ENCODE assay signal across 1 fruit fly cellular context in genomic region chr3L:20923030-20923591, dm6.
TF ChIP-seq lines count a peak whose summit lies in the region.

No protein-coding gene starts in this region.

TF ChIP-seq in whole organism, embryonic, 481 proteins besides CTCF, POLR2A, EP300 and RAD21 (continued from another document):
- TF ChIP-seq gfzf (GFP tag; optimal IDR thresholded peaks at IDR 0.05; lab: Kevin White, UChicago): no peak
- TF ChIP-seq Gsc (GFP tag; IDR thresholded peaks at IDR 0.05; lab: Robert Waterston, UW): no peak
- TF ChIP-seq Nf-YB (GFP tag; optimal IDR thresholded peaks at IDR 0.05; lab: Kevin White, UChicago): no peak
- peak; percentile 57 for TF ChIP-seq CG11504 (tag; optimal IDR thresholded peaks at IDR 0.05; lab: Kevin White, UChicago)
- peak; percentile 14 for TF ChIP-seq tio (GFP tag; optimal IDR thresholded peaks at IDR 0.05; lab: Kevin White, UChicago)
- no peak for TF ChIP-seq CG17568 (GFP tag; optimal IDR thresholded peaks at IDR 0.05; lab: Kevin White, UChicago)
- TF ChIP-seq Gug (GFP tag; IDR thresholded peaks at IDR 0.05; lab: Robert Waterston, UW): 0 out of 4 replicates have a peak, but pooled peaks have one; percentile 25
- no peak for TF ChIP-seq CG34422 (GFP tag; IDR thresholded peaks at IDR 0.05; lab: Robert Waterston, UW)
- TF ChIP-seq D (optimal IDR thresholded peaks at IDR 0.05; lab: Kevin White, UChicago): no peak
- TF ChIP-seq D (GFP tag; optimal IDR thresholded peaks at IDR 0.05; lab: Kevin White, UChicago): peak; percentile 56
- no peak for TF ChIP-seq emc (GFP tag; optimal IDR thresholded peaks at IDR 0.05; lab: Kevin White, UChicago)
- no peak for TF ChIP-seq shn (GFP tag; optimal IDR thresholded peaks at IDR 0.05; lab: Kevin White, UChicago)
- TF ChIP-seq btn (GFP tag; optimal IDR thresholded peaks at IDR 0.05; lab: Kevin White, UChicago): peak; percentile 34
- peak; percentile 10 for TF ChIP-seq ind (GFP tag; optimal IDR thresholded peaks at IDR 0.05; lab: Kevin White, UChicago)
- TF ChIP-seq Fer2 (tag; optimal IDR thresholded peaks at IDR 0.05; lab: Kevin White, UChicago): no peak
- no peak for TF ChIP-seq Stat92E (GFP tag; optimal IDR thresholded peaks at IDR 0.05; lab: Kevin White, UChicago)
- peak; percentile 49 for TF ChIP-seq ATbp (GFP tag; optimal IDR thresholded peaks at IDR 0.05; lab: Kevin White, UChicago)
- peak; percentile 45 for TF ChIP-seq CG2678 (tag; optimal IDR thresholded peaks at IDR 0.05; lab: Kevin White, UChicago)
- peak; percentile 47 for TF ChIP-seq zen (tag; optimal IDR thresholded peaks at IDR 0.05; lab: Kevin White, UChicago)
- TF ChIP-seq Adf1 (GFP tag; IDR thresholded peaks at IDR 0.05; lab: Robert Waterston, UW): no peak
- TF ChIP-seq Elba2 (GFP tag; optimal IDR thresholded peaks at IDR 0.05; lab: Kevin White, UChicago): no peak
- peak; percentile 15 for TF ChIP-seq CG30403 (GFP tag; optimal IDR thresholded peaks at IDR 0.05; lab: Kevin White, UChicago)
- TF ChIP-seq C15 (GFP tag; IDR thresholded peaks at IDR 0.05; lab: Robert Waterston, UW): no peak
- TF ChIP-seq gro (GFP tag; optimal IDR thresholded peaks at IDR 0.05; lab: Kevin White, UChicago): no peak
- peak; percentile 6 for TF ChIP-seq CG16863 (GFP tag; optimal IDR thresholded peaks at IDR 0.05; lab: Kevin White, UChicago)
- TF ChIP-seq ara (GFP tag; IDR thresholded peaks at IDR 0.05; lab: Robert Waterston, UW): peak; percentile 65; the same call in 1 of the 2 replicates
- TF ChIP-seq MBD-R2 (GFP tag; IDR thresholded peaks at IDR 0.05; lab: Robert Waterston, UW): no peak
- no peak for TF ChIP-seq CG6791 (GFP tag; IDR thresholded peaks at IDR 0.05; lab: Robert Waterston, UW; ENCODE audit: partially characterized antibody)
- TF ChIP-seq crp (GFP tag; optimal IDR thresholded peaks at IDR 0.05; lab: Kevin White, UChicago): no peak
- no peak for TF ChIP-seq p53 (GFP tag; optimal IDR thresholded peaks at IDR 0.05; lab: Kevin White, UChicago)
- TF ChIP-seq wek (GFP tag; optimal IDR thresholded peaks at IDR 0.05; lab: Kevin White, UChicago): no peak
- TF ChIP-seq Dbx (GFP tag; IDR thresholded peaks at IDR 0.05; lab: Robert Waterston, UW): no peak
- no peak for TF ChIP-seq CG13624 (GFP tag; optimal IDR thresholded peaks at IDR 0.05; lab: Kevin White, UChicago)
- no peak for TF ChIP-seq rib (GFP tag; IDR thresholded peaks at IDR 0.05; lab: Robert Waterston, UW)
- TF ChIP-seq CG10267 (tag; optimal IDR thresholded peaks at IDR 0.05; lab: Kevin White, UChicago): peak; percentile 58
- no peak for TF ChIP-seq chm (GFP tag; IDR thresholded peaks at IDR 0.05; lab: Robert Waterston, UW)
- no peak for TF ChIP-seq Ravus (GFP tag; IDR thresholded peaks at IDR 0.05; lab: Robert Waterston, UW)
- peak; percentile 73 for TF ChIP-seq CG10979 (tag; optimal IDR thresholded peaks at IDR 0.05; lab: Kevin White, UChicago)
- TF ChIP-seq CG12769 (tag; optimal IDR thresholded peaks at IDR 0.05; lab: Kevin White, UChicago): no peak
- TF ChIP-seq exex (tag; optimal IDR thresholded peaks at IDR 0.05; lab: Kevin White, UChicago): no peak
- TF ChIP-seq CG12299 (tag; optimal IDR thresholded peaks at IDR 0.05; lab: Kevin White, UChicago): no peak
- no peak for TF ChIP-seq crol (GFP tag; IDR thresholded peaks at IDR 0.05; lab: Robert Waterston, UW)
- no peak for TF ChIP-seq CG7928 (GFP tag; optimal IDR thresholded peaks at IDR 0.05; lab: Kevin White, UChicago)
- TF ChIP-seq twi (tag; optimal IDR thresholded peaks at IDR 0.05; lab: Kevin White, UChicago): no peak
- TF ChIP-seq NK7.1 (GFP tag; optimal IDR thresholded peaks at IDR 0.05; lab: Kevin White, UChicago): no peak
- no peak for TF ChIP-seq salm (tag; optimal IDR thresholded peaks at IDR 0.05; lab: Kevin White, UChicago)
- peak; percentile 38 for TF ChIP-seq CoRest (tag; optimal IDR thresholded peaks at IDR 0.05; lab: Kevin White, UChicago)
- no peak for TF ChIP-seq CG16779 (GFP tag; IDR thresholded peaks at IDR 0.05; lab: Robert Waterston, UW)
- 0 out of 2 replicates have a peak, but pooled peaks have one; percentile 26 for TF ChIP-seq Awh (GFP tag; IDR thresholded peaks at IDR 0.05; lab: Robert Waterston, UW)
- TF ChIP-seq tll (GFP tag; optimal IDR thresholded peaks at IDR 0.05; lab: Kevin White, UChicago): no peak
- TF ChIP-seq B-H1 (GFP tag; IDR thresholded peaks at IDR 0.05; lab: Robert Waterston, UW): peak; percentile 22; the same call in 1 of the 3 replicates
- no peak for TF ChIP-seq CG10274 (GFP tag; optimal IDR thresholded peaks at IDR 0.05; lab: Kevin White, UChicago)
- TF ChIP-seq Rfx (GFP tag; IDR thresholded peaks at IDR 0.05; lab: Robert Waterston, UW): no peak
- TF ChIP-seq Vsx1 (GFP tag; optimal IDR thresholded peaks at IDR 0.05; lab: Kevin White, UChicago): no peak
- no peak for TF ChIP-seq slbo (GFP tag; IDR thresholded peaks at IDR 0.05; lab: Robert Waterston, UW)
- TF ChIP-seq CG31224 (GFP tag; IDR thresholded peaks at IDR 0.05; lab: Robert Waterston, UW): no peak
- TF ChIP-seq bcd (GFP tag; optimal IDR thresholded peaks at IDR 0.05; lab: Kevin White, UChicago): peak; percentile 11
- TF ChIP-seq Ada2b (GFP tag; IDR thresholded peaks at IDR 0.05; lab: Robert Waterston, UW): 0 out of 2 replicates have a peak, but pooled peaks have one; percentile 13
- TF ChIP-seq tgo (GFP tag; IDR thresholded peaks at IDR 0.05; lab: Robert Waterston, UW): no peak
- no peak for TF ChIP-seq bowl (GFP tag; IDR thresholded peaks at IDR 0.05; lab: Robert Waterston, UW)
- no peak for TF ChIP-seq ERR (GFP tag; optimal IDR thresholded peaks at IDR 0.05; lab: Kevin White, UChicago)
- TF ChIP-seq pros (GFP tag; optimal IDR thresholded peaks at IDR 0.05; lab: Kevin White, UChicago): no peak
- TF ChIP-seq CG9932 (GFP tag; IDR thresholded peaks at IDR 0.05; lab: Robert Waterston, UW): no peak
- TF ChIP-seq Fer1 (GFP tag; optimal IDR thresholded peaks at IDR 0.05; lab: Kevin White, UChicago): no peak
- peak; percentile 23; the same call in 1 of the 2 replicates for TF ChIP-seq CG8765 (GFP tag; IDR thresholded peaks at IDR 0.05; lab: Robert Waterston, UW)
- TF ChIP-seq Mrtf (GFP tag; IDR thresholded peaks at IDR 0.05; lab: Robert Waterston, UW): no peak
- no peak for TF ChIP-seq CG6683 (GFP tag; optimal IDR thresholded peaks at IDR 0.05; lab: Kevin White, UChicago)
- TF ChIP-seq CG10431 (GFP tag; optimal IDR thresholded peaks at IDR 0.05; lab: Kevin White, UChicago): no peak
- peak; percentile 41 for TF ChIP-seq CG9609 (GFP tag; optimal IDR thresholded peaks at IDR 0.05; lab: Kevin White, UChicago)
- TF ChIP-seq CG11695 (GFP tag; IDR thresholded peaks at IDR 0.05; lab: Robert Waterston, UW): peak; percentile 43; the same call in 1 of the 3 replicates
- TF ChIP-seq CG1233 (GFP tag; optimal IDR thresholded peaks at IDR 0.05; lab: Kevin White, UChicago): no peak
- TF ChIP-seq CG31365 (tag; optimal IDR thresholded peaks at IDR 0.05; lab: Kevin White, UChicago): no peak
- peak; percentile 64 for TF ChIP-seq fd96Cb (tag; optimal IDR thresholded peaks at IDR 0.05; lab: Kevin White, UChicago)
- no peak for TF ChIP-seq tna (GFP tag; IDR thresholded peaks at IDR 0.05; lab: Robert Waterston, UW; ENCODE audit: partially characterized antibody)
- peak; percentile 61 for TF ChIP-seq D19A (tag; optimal IDR thresholded peaks at IDR 0.05; lab: Kevin White, UChicago)
- TF ChIP-seq CG6854 (GFP tag; optimal IDR thresholded peaks at IDR 0.05; lab: Kevin White, UChicago): no peak
- no peak for TF ChIP-seq da (GFP tag; optimal IDR thresholded peaks at IDR 0.05; lab: Kevin White, UChicago)
- peak; percentile 38 for TF ChIP-seq CG1529 (GFP tag; optimal IDR thresholded peaks at IDR 0.05; lab: Kevin White, UChicago)
- TF ChIP-seq CG9817 (tag; optimal IDR thresholded peaks at IDR 0.05; lab: Kevin White, UChicago): no peak
- no peak for TF ChIP-seq CG9437 (GFP tag; optimal IDR thresholded peaks at IDR 0.05; lab: Kevin White, UChicago)
- no peak for TF ChIP-seq HLH4C (GFP tag; IDR thresholded peaks at IDR 0.05; lab: Robert Waterston, UW; ENCODE audit: partially characterized antibody)
- TF ChIP-seq CG34376 (GFP tag; optimal IDR thresholded peaks at IDR 0.05; lab: Kevin White, UChicago): no peak
- no peak for TF ChIP-seq scrt (GFP tag; optimal IDR thresholded peaks at IDR 0.05; lab: Kevin White, UChicago)
- TF ChIP-seq tup (GFP tag; optimal IDR thresholded peaks at IDR 0.05; lab: Kevin White, UChicago): no peak
- no peak for TF ChIP-seq CG4854 (GFP tag; optimal IDR thresholded peaks at IDR 0.05; lab: Kevin White, UChicago)
- peak; percentile 15 for TF ChIP-seq CG8359 (GFP tag; optimal IDR thresholded peaks at IDR 0.05; lab: Kevin White, UChicago; ENCODE audit: borderline replicate concordance)
- no peak for TF ChIP-seq prd (optimal IDR thresholded peaks at IDR 0.05; lab: Kevin White, UChicago)
- peak; percentile 78 for TF ChIP-seq prd (GFP tag; IDR thresholded peaks at IDR 0.05; lab: Robert Waterston, UW)
- no peak for TF ChIP-seq gsb (GFP tag; IDR thresholded peaks at IDR 0.05; lab: Robert Waterston, UW)
- no peak for TF ChIP-seq CG14050 (GFP tag; IDR thresholded peaks at IDR 0.05; lab: Robert Waterston, UW)
- TF ChIP-seq insv (GFP tag; optimal IDR thresholded peaks at IDR 0.05; lab: Kevin White, UChicago): no peak
- no peak for TF ChIP-seq mld (GFP tag; IDR thresholded peaks at IDR 0.05; lab: Robert Waterston, UW; ENCODE audit: partially characterized antibody)
- TF ChIP-seq Hr3 (GFP tag; optimal IDR thresholded peaks at IDR 0.05; lab: Kevin White, UChicago): peak; percentile 34
- TF ChIP-seq CG30431 (GFP tag; optimal IDR thresholded peaks at IDR 0.05; lab: Kevin White, UChicago): peak; percentile 53
- TF ChIP-seq Neu2 (GFP tag; optimal IDR thresholded peaks at IDR 0.05; lab: Kevin White, UChicago; ENCODE audit: borderline replicate concordance): no peak
- peak; percentile 81 for TF ChIP-seq Xrp1 (GFP tag; IDR thresholded peaks at IDR 0.05; lab: Robert Waterston, UW)
- TF ChIP-seq CG3847 (GFP tag; IDR thresholded peaks at IDR 0.05; lab: Robert Waterston, UW): no peak
- no peak for TF ChIP-seq Fer3 (tag; optimal IDR thresholded peaks at IDR 0.05; lab: Kevin White, UChicago)
- TF ChIP-seq ham (GFP tag; IDR thresholded peaks at IDR 0.05; lab: Robert Waterston, UW): no peak
- no peak for TF ChIP-seq CrebB (tag; optimal IDR thresholded peaks at IDR 0.05; lab: Kevin White, UChicago)
- TF ChIP-seq ash1 (GFP tag; optimal IDR thresholded peaks at IDR 0.05; lab: Kevin White, UChicago): no peak
- no peak for TF ChIP-seq CG6654 (GFP tag; optimal IDR thresholded peaks at IDR 0.05; lab: Kevin White, UChicago)
- TF ChIP-seq CG12155 (GFP tag; optimal IDR thresholded peaks at IDR 0.05; lab: Kevin White, UChicago): no peak
- TF ChIP-seq Sox100B (GFP tag; optimal IDR thresholded peaks at IDR 0.05; lab: Kevin White, UChicago): peak; percentile 23
- TF ChIP-seq CG15514 (GFP tag; optimal IDR thresholded peaks at IDR 0.05; lab: Kevin White, UChicago): no peak
- TF ChIP-seq kay (GFP tag; optimal IDR thresholded peaks at IDR 0.05; lab: Kevin White, UChicago): no peak
- TF ChIP-seq Usf (GFP tag; optimal IDR thresholded peaks at IDR 0.05; lab: Kevin White, UChicago): peak; percentile 34
- TF ChIP-seq CG6689 (GFP tag; IDR thresholded peaks at IDR 0.05; lab: Robert Waterston, UW): peak; percentile 58
- TF ChIP-seq MTF-1 (GFP tag; optimal IDR thresholded peaks at IDR 0.05; lab: Kevin White, UChicago; ENCODE audit: borderline replicate concordance): no peak
- no peak for TF ChIP-seq CG4282 (GFP tag; optimal IDR thresholded peaks at IDR 0.05; lab: Kevin White, UChicago)
- TF ChIP-seq tx (GFP tag; optimal IDR thresholded peaks at IDR 0.05; lab: Kevin White, UChicago): peak; percentile 6
- no peak for TF ChIP-seq CG8089 (GFP tag; optimal IDR thresholded peaks at IDR 0.05; lab: Kevin White, UChicago)
- peak; percentile 38 for TF ChIP-seq CG12104 (GFP tag; optimal IDR thresholded peaks at IDR 0.05; lab: Kevin White, UChicago)
- TF ChIP-seq pzg (GFP tag; optimal IDR thresholded peaks at IDR 0.05; lab: Kevin White, UChicago): no peak
- TF ChIP-seq pho (GFP tag; optimal IDR thresholded peaks at IDR 0.05; lab: Kevin White, UChicago): no peak
- peak; percentile 21 for TF ChIP-seq CG33213 (GFP tag; optimal IDR thresholded peaks at IDR 0.05; lab: Kevin White, UChicago)
- peak; percentile 64 for TF ChIP-seq trem (tag; optimal IDR thresholded peaks at IDR 0.05; lab: Kevin White, UChicago)
- TF ChIP-seq Tbp (GFP tag; optimal IDR thresholded peaks at IDR 0.05; lab: Kevin White, UChicago): no peak
- TF ChIP-seq Sin3A (optimal IDR thresholded peaks at IDR 0.05; lab: Kevin White, UChicago): no peak
- TF ChIP-seq hbn (GFP tag; IDR thresholded peaks at IDR 0.05; lab: Robert Waterston, UW; ENCODE audit: partially characterized antibody): no peak
- TF ChIP-seq CG15479 (GFP tag; optimal IDR thresholded peaks at IDR 0.05; lab: Kevin White, UChicago): no peak
- no peak for TF ChIP-seq CG3065 (GFP tag; optimal IDR thresholded peaks at IDR 0.05; lab: Kevin White, UChicago)
- no peak for TF ChIP-seq br (optimal IDR thresholded peaks at IDR 0.05; lab: Kevin White, UChicago)
- no peak for TF ChIP-seq inv (GFP tag; IDR thresholded peaks at IDR 0.05; lab: Robert Waterston, UW; ENCODE audit: partially characterized antibody)
- no peak for TF ChIP-seq ato (GFP tag; IDR thresholded peaks at IDR 0.05; lab: Robert Waterston, UW; ENCODE audit: partially characterized antibody)
- TF ChIP-seq bsh (GFP tag; optimal IDR thresholded peaks at IDR 0.05; lab: Kevin White, UChicago): peak; percentile 76 to 83
- peak; percentile 7 for TF ChIP-seq Dad (GFP tag; optimal IDR thresholded peaks at IDR 0.05; lab: Kevin White, UChicago)
- peak; percentile 65 for TF ChIP-seq D19B (GFP tag; optimal IDR thresholded peaks at IDR 0.05; lab: Kevin White, UChicago)
- no peak for TF ChIP-seq CG15011 (GFP tag; optimal IDR thresholded peaks at IDR 0.05; lab: Kevin White, UChicago)
- TF ChIP-seq cg (GFP tag; optimal IDR thresholded peaks at IDR 0.05; lab: Kevin White, UChicago): no peak
